Worm (Caenorhabditis elegans) whole organism, L4 larva: ENCODE measurements around the gene C43C3.4.

Experiments used
- D1046.2 ChIP-seq: fragments of 200-800 bp; sonication (Bioruptor generic); IDR thresholded peaks from 2 replicates; pipeline ENCODE4 v1.3.6; 2022; ENCODE audit warnings: missing genetic modification characterization, missing compliant biosample characterization
- T20F7.1 ChIP-seq: fragments of 200-800 bp; sonication (Bioruptor generic); optimal IDR thresholded peaks from 2 replicates; lab custom pipeline; 2018; ENCODE audit warnings: mild to moderate bottlenecking, missing genetic modification characterization, missing compliant biosample characterization
- Y105C5A.15 ChIP-seq: fragments of 200-800 bp; sonication (Bioruptor generic); IDR thresholded peaks from 2 replicates; pipeline ENCODE4 v1.3.6; 2022; ENCODE audit warnings: missing genetic modification characterization, missing compliant biosample characterization
- Y75B8A.6 ChIP-seq: fragments of 200-800 bp; sonication (Bioruptor generic); IDR thresholded peaks from 2 replicates; pipeline ENCODE4 v1.3.6; 2022; ENCODE audit warnings: missing genetic modification reagents, missing genetic modification characterization, missing compliant biosample characterization
- ZK337.2 ChIP-seq: fragments of 200-800 bp; sonication (Bioruptor generic); IDR thresholded peaks from 2 replicates; pipeline ENCODE4 v1.3.6; 2022; ENCODE audit warnings: missing genetic modification reagents, missing genetic modification characterization, missing compliant biosample characterization
- aha-1 ChIP-seq: fragments of 150-350 bp; peaks from one replicate; lab custom pipeline; 2014; ENCODE audit warnings: missing biosample characterization, missing genetic modification characterization
- ama-1 ChIP-seq: fragments of 150-350 bp; optimal IDR thresholded peaks from 2 replicates; lab custom pipeline; 2014; ENCODE audit warnings: inconsistent platforms, mixed read lengths
- ceh-32 ChIP-seq: sonication (generic microtip); optimal IDR thresholded peaks from 2 replicates; lab custom pipeline; 2016; ENCODE audit warnings: mild to moderate bottlenecking, missing genetic modification characterization, missing compliant biosample characterization; ENCODE audit not compliant: poor library complexity
- ceh-62 ChIP-seq: sonication (generic microtip); optimal IDR thresholded peaks from 2 replicates; lab custom pipeline; 2017; ENCODE audit warnings: missing biosample characterization, missing genetic modification characterization
- ceh-82 ChIP-seq: sonication (generic microtip); optimal IDR thresholded peaks from 2 replicates; lab custom pipeline; 2017; ENCODE audit warnings: missing biosample characterization, missing genetic modification characterization
- ces-1 ChIP-seq: fragments of 150-350 bp; sonication (generic microtip); optimal IDR thresholded peaks from 4 replicates; lab custom pipeline; 2014; ENCODE audit warnings: missing biosample characterization, missing genetic modification reagents, missing genetic modification characterization
- cey-2 ChIP-seq: sonication (generic microtip); optimal IDR thresholded peaks from 3 replicates; lab custom pipeline; 2017; ENCODE audit warnings: missing genetic modification characterization, mild to moderate bottlenecking, missing compliant biosample characterization, antibody characterized with exemption, borderline replicate concordance; ENCODE audit not compliant: insufficient read depth
- ctbp-1 ChIP-seq: fragments of 200-800 bp; sonication (Bioruptor generic); IDR thresholded peaks from 2 replicates; pipeline ENCODE4 v1.3.6; 2022; ENCODE audit warnings: missing genetic modification reagents, missing genetic modification characterization, missing compliant biosample characterization
- daf-16 ChIP-seq, 3 experiments: sonication (generic microtip); optimal IDR thresholded peaks; 2 replicates each; lab custom pipeline; 2016 to 2017; ENCODE audit warnings: missing genetic modification characterization in 3 of 3, missing genetic modification reagents in 3 of 3, mild to moderate bottlenecking in 2 of 3, missing compliant biosample characterization in 2 of 3, missing biosample characterization in 1 of 3, moderate library complexity in 1 of 3
- daf-19 ChIP-seq: fragments of 200-800 bp; sonication (Bioruptor generic); conservative IDR thresholded peaks from 2 replicates; pipeline ENCODE4 v1.3.6; 2022; ENCODE audit warnings: missing genetic modification characterization, missing compliant biosample characterization
- dmd-6 ChIP-seq: fragments of 200-800 bp; sonication (Bioruptor generic); IDR thresholded peaks from 2 replicates; pipeline ENCODE4 v1.3.6; 2022; ENCODE audit warnings: missing genetic modification reagents, missing genetic modification characterization, missing compliant biosample characterization
- dmd-9 ChIP-seq: fragments of 200-800 bp; sonication (Bioruptor generic); IDR thresholded peaks from 2 replicates; pipeline ENCODE4 v1.3.6; 2022; ENCODE audit warnings: missing genetic modification reagents, missing genetic modification characterization, missing compliant biosample characterization
- dpl-1 ChIP-seq: fragments of 150-350 bp; optimal IDR thresholded peaks from 2 replicates; lab custom pipeline; 2014; ENCODE audit warnings: missing biosample characterization, missing genetic modification reagents, missing genetic modification characterization
- dve-1 ChIP-seq: sonication (generic microtip); optimal IDR thresholded peaks from 2 replicates; lab custom pipeline; 2017; ENCODE audit warnings: antibody characterized with exemption, mild to moderate bottlenecking, missing genetic modification characterization, missing compliant biosample characterization; ENCODE audit not compliant: insufficient read depth
- egl-27 ChIP-seq: sonication (generic microtip); optimal IDR thresholded peaks from 3 replicates; lab custom pipeline; 2017; ENCODE audit warnings: missing biosample characterization, missing genetic modification reagents, missing genetic modification characterization
- egl-43 ChIP-seq: fragments of 200-800 bp; sonication (Bioruptor generic); IDR thresholded peaks from 2 replicates; pipeline ENCODE4 v1.3.6; 2022; ENCODE audit warnings: missing genetic modification reagents, missing genetic modification characterization, missing compliant biosample characterization
- fkh-10 ChIP-seq: fragments of 150-350 bp; optimal IDR thresholded peaks from 2 replicates; lab custom pipeline; 2014; ENCODE audit warnings: missing biosample characterization, missing genetic modification reagents, missing genetic modification characterization
- gei-8 ChIP-seq: fragments of 200-800 bp; sonication (Bioruptor generic); optimal IDR thresholded peaks from 2 replicates; lab custom pipeline; 2018; ENCODE audit warnings: mild to moderate bottlenecking, missing genetic modification characterization, missing compliant biosample characterization
- hif-1 ChIP-seq, 2 experiments: sonication (generic microtip); optimal IDR thresholded peaks; 2 replicates each; lab custom pipeline; 2016 to 2017; ENCODE audit warnings: missing compliant biosample characterization in 2 of 2, missing genetic modification characterization in 2 of 2, missing genetic modification reagents in 2 of 2, missing genotype in 2 of 2, mild to moderate bottlenecking in 1 of 2
- hlh-11 ChIP-seq: fragments of 200-800 bp; sonication (Bioruptor generic); optimal IDR thresholded peaks from 2 replicates; lab custom pipeline; 2018; ENCODE audit warnings: mild to moderate bottlenecking, missing genetic modification characterization, missing compliant biosample characterization
- hlh-30 ChIP-seq: sonication (generic microtip); optimal IDR thresholded peaks from 2 replicates; lab custom pipeline; 2017; ENCODE audit warnings: antibody characterized with exemption, mild to moderate bottlenecking, missing genetic modification characterization, missing compliant biosample characterization; ENCODE audit not compliant: insufficient read depth
- hmg-1.1 ChIP-seq: fragments of 200-800 bp; sonication (Bioruptor generic); IDR thresholded peaks from 2 replicates; pipeline ENCODE4 v1.3.6; 2022; ENCODE audit warnings: missing genetic modification reagents, missing genetic modification characterization, missing compliant biosample characterization
- lim-7 ChIP-seq: fragments of 200-800 bp; sonication (Bioruptor generic); IDR thresholded peaks from 2 replicates; pipeline ENCODE4 v1.3.6; 2022; ENCODE audit warnings: missing genetic modification characterization, missing compliant biosample characterization
- lin-39 ChIP-seq: fragments of 150-350 bp; optimal IDR thresholded peaks from 2 replicates; lab custom pipeline; 2014; ENCODE audit warnings: missing biosample characterization, missing genetic modification reagents, missing genetic modification characterization
- lir-3 ChIP-seq: sonication (generic microtip); optimal IDR thresholded peaks from 2 replicates; lab custom pipeline; 2016; ENCODE audit warnings: mild to moderate bottlenecking, missing genetic modification characterization, missing compliant biosample characterization
- madf-5 ChIP-seq, 2 experiments: fragments of 200-800 bp; sonication (Bioruptor generic); IDR thresholded peaks; 2 replicates each; pipeline ENCODE4 v1.3.6; 2022; ENCODE audit warnings: missing compliant biosample characterization in 2 of 2, missing genetic modification characterization in 2 of 2
- mes-2 ChIP-seq: sonication (generic microtip); optimal IDR thresholded peaks from 2 replicates; lab custom pipeline; 2016; ENCODE audit warnings: missing genotype, mild to moderate bottlenecking, missing genetic modification characterization, missing compliant biosample characterization; ENCODE audit not compliant: poor library complexity, severe bottlenecking
- nhr-28 ChIP-seq: fragments of 150-350 bp; optimal IDR thresholded peaks from 2 replicates; lab custom pipeline; 2014; ENCODE audit warnings: missing biosample characterization, missing genetic modification characterization
- nhr-76 ChIP-seq: fragments of 150-350 bp; optimal IDR thresholded peaks from 2 replicates; lab custom pipeline; 2014; ENCODE audit warnings: missing biosample characterization, missing genetic modification characterization
- php-3 ChIP-seq: fragments of 200-800 bp; sonication (Bioruptor generic); IDR thresholded peaks from 2 replicates; pipeline ENCODE4 v1.3.6; 2022; ENCODE audit warnings: missing genetic modification reagents, missing genetic modification characterization, missing compliant biosample characterization
- pqm-1 ChIP-seq: sonication (generic microtip); optimal IDR thresholded peaks from 2 replicates; lab custom pipeline; 2017; ENCODE audit warnings: missing biosample characterization, missing genetic modification characterization
- rbr-2 ChIP-seq: sonication (generic microtip); optimal IDR thresholded peaks from 2 replicates; lab custom pipeline; 2016; ENCODE audit warnings: missing genotype, missing genetic modification characterization, missing compliant biosample characterization
- skn-1 ChIP-seq: fragments of 150-350 bp; optimal IDR thresholded peaks from 2 replicates; lab custom pipeline; 2014; ENCODE audit warnings: missing biosample characterization, missing genetic modification characterization
- snpc-4 ChIP-seq: fragments of 150-350 bp; optimal IDR thresholded peaks from 2 replicates; lab custom pipeline; 2014; ENCODE audit warnings: missing biosample characterization, missing genetic modification characterization
- spr-3 ChIP-seq: fragments of 200-800 bp; sonication (Bioruptor generic); optimal IDR thresholded peaks from 2 replicates; lab custom pipeline; 2018; ENCODE audit warnings: mild to moderate bottlenecking, missing genetic modification characterization, missing compliant biosample characterization
- tag-97 ChIP-seq: fragments of 200-800 bp; sonication (Bioruptor generic); IDR thresholded peaks from 2 replicates; pipeline ENCODE4 v1.3.6; 2022; ENCODE audit warnings: missing genetic modification characterization, missing compliant biosample characterization
- tra-1 ChIP-seq: fragments of 200-800 bp; sonication (Bioruptor generic); IDR thresholded peaks from 2 replicates; pipeline ENCODE4 v1.3.6; 2022; ENCODE audit warnings: missing genetic modification reagents, missing genetic modification characterization, missing compliant biosample characterization
- vab-7 ChIP-seq: fragments of 200-800 bp; sonication (Bioruptor generic); IDR thresholded peaks from 2 replicates; pipeline ENCODE4 v1.3.6; 2022; ENCODE audit warnings: missing genetic modification reagents, missing genetic modification characterization, missing compliant biosample characterization
- zip-11 ChIP-seq: fragments of 200-800 bp; sonication (Bioruptor generic); IDR thresholded peaks from 2 replicates; pipeline ENCODE4 v1.3.6; 2022; ENCODE audit warnings: missing genetic modification characterization, missing compliant biosample characterization
- zip-2 ChIP-seq: fragments of 150-350 bp; optimal IDR thresholded peaks from 2 replicates; lab custom pipeline; 2014; ENCODE audit warnings: missing biosample characterization, missing genetic modification characterization
- ztf-11 ChIP-seq: fragments of 150-350 bp; optimal IDR thresholded peaks from 2 replicates; lab custom pipeline; 2014; ENCODE audit warnings: missing biosample characterization, missing genetic modification characterization
- ztf-7 ChIP-seq: fragments of 150-350 bp; optimal IDR thresholded peaks from 2 replicates; lab custom pipeline; 2014; ENCODE audit warnings: missing biosample characterization, missing genetic modification characterization

The C43C3.4 gene

DNA sequence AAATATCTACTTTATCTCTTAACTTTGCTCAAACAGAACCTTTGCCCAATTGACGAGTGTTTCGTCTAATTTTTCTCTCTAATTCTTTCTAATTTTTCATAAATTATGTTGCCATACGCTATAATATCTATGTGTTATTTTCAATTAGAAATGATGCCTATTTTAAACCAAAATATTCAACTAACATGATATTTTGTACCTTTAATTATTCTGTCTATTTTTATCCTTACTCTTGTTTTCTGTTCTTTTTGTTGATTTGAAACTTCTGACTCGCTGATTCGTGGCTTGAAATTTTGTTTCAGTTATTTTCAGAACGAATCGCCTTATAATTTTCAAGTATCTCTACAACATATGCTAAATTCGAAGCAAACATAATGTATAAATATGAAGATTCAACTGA lies 34.8 kb upstream of the C43C3.4 start, which contains the start of gene F15G9.6:
Gene F15G9.6, plus strand, starts transcription at position 301 of the 400 bp plus-strand sequence.
- TF ChIP-seq lim-7 (GFP tag; lab: Robert Waterston, UW) (no peak), spr-3 (GFP tag; lab: Kevin White, UChicago) (no peak), ceh-82 (tag; lab: Kevin White, UChicago) (no peak), ceh-32 (tag; lab: Kevin White, UChicago) (no peak), dpl-1 (GFP tag; lab: Kevin White, UChicago) (no peak), aha-1 (no peak), nhr-28 (tag; lab: Kevin White, UChicago) (no peak), ama-1 (lab: Kevin White, UChicago) (no peak), daf-19 (GFP tag; lab: Robert Waterston, UW) (no peak), php-3 (no peak), egl-43 (no peak), dmd-6 (GFP tag; lab: Robert Waterston, UW) (no peak), lin-39 (tag; lab: Kevin White, UChicago) (no peak), Y75B8A.6 (GFP tag; lab: Robert Waterston, UW) (no peak)

DNA sequence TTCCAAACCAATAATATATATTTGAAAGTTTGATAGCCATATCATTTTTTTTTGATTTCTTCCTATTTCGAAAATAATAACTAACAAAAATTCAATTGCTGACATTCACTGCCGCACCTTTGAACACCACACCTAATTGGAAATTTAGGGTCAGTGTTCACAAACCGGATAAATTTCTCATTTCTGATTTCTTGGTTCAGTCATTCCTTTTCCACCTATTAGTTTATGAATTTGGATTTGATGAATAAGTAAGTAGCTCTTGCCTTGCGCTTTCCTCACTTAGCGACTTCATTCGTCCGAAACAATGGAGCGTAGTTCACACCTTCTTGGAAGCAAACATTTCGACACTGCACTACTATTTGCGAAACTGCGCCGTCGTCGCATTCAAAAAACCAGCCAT lies 31.4 kb upstream of the C43C3.4 start, which contains the start of gene F15G9.1:
Gene F15G9.1, plus strand, starts transcription at position 301 of the 400 bp plus-strand sequence.
- TF ChIP-seq hlh-11 (tag; lab: Kevin White, UChicago) (no peak), madf-5 (GFP tag; IDR thresholded peaks at IDR 0.05; lab: Robert Waterston, UW) (no peak), pqm-1 (tag; lab: Kevin White, UChicago) (no peak), skn-1 (tag; lab: Kevin White, UChicago) (no peak), egl-27 (tag; lab: Kevin White, UChicago) (no peak), mes-2 (tag; lab: Kevin White, UChicago) (no peak), lir-3 (tag; lab: Kevin White, UChicago) (no peak), rbr-2 (no peak), cey-2 (tag; lab: Kevin White, UChicago) (no peak), hif-1 (tag; optimal IDR thresholded peaks at IDR 0.05; lab: Kevin White, UChicago) (no peak), ces-1 (GFP tag; lab: Kevin White, UChicago) (no peak), snpc-4 (no peak), egl-43 (no peak), tra-1 (GFP tag; lab: Robert Waterston, UW) (no peak), ZK337.2 (GFP tag; lab: Robert Waterston, UW) (no peak)
- TF ChIP-seq, all 104 proteins: peak for 0

DNA sequence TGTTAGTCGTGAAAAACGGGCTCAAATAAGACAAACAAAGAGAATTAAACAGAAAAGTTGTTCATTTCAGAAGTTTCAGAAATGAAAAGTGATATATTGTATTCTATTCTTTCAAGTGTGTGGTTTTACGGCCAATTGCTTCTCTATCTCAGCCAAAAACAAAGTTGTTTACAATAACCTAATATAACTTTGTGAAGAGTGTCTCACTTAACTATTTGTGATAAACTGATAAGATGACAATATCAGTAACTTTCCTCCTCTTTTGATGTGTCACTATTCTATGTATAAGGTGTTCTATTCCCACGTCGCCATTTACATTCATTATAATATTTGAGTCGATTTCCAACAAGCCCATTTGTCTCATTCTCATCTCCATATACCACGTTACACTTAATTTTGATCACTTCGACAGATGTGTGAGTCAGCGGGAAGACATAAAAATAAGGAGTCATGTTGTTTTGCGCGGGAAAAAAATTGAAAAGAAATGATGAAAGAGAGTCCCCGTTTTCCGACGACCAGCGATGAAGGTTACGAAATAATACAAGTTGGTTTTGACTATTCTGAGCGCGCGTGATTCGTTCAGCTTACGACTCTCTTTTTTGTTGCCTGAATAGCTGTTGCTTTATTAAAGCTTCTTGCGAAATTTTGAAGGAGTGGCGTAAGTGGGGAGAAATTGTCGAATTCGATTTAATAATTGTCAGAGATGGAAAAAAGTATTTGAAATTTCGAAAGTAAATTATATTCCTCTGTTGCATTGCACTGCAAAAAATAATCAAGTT lies 30.7 kb upstream of the C43C3.4 start:
- no peak for TF ChIP-seq gei-8 (GFP tag; lab: Kevin White, UChicago)
- TF ChIP-seq vab-7 (GFP tag; lab: Robert Waterston, UW) = no peak
- peak; percentile 37 for TF ChIP-seq fkh-10 (GFP tag; lab: Kevin White, UChicago)
- no peak for TF ChIP-seq dmd-9
- peak; percentile 50 for TF ChIP-seq nhr-28 (tag; lab: Kevin White, UChicago)
- TF ChIP-seq D1046.2 (GFP tag; lab: Robert Waterston, UW) = no peak
- no peak for TF ChIP-seq ctbp-1 (GFP tag; lab: Robert Waterston, UW)
- no peak for TF ChIP-seq zip-2
- peak; percentile 40 for TF ChIP-seq ces-1 (GFP tag; lab: Kevin White, UChicago)
- no peak for TF ChIP-seq nhr-76 (tag; lab: Kevin White, UChicago)
- no peak for TF ChIP-seq T20F7.1 (GFP tag; lab: Kevin White, UChicago)
- TF ChIP-seq hlh-30 (tag; lab: Kevin White, UChicago) = peak; percentile 18
- TF ChIP-seq dve-1 (tag; lab: Kevin White, UChicago) = peak; percentile 2
- TF ChIP-seq ztf-11 (tag; lab: Kevin White, UChicago) = no peak
- no peak for TF ChIP-seq tag-97 (GFP tag; lab: Robert Waterston, UW)
- TF ChIP-seq daf-16 (GFP tag; optimal IDR thresholded peaks at IDR 0.05; lab: Kevin White, UChicago) = no peak
- TF ChIP-seq daf-16 (tag; optimal IDR thresholded peaks at IDR 0.05; lab: Kevin White, UChicago) = peak; percentile 96
- no peak for TF ChIP-seq Y105C5A.15
- no peak for TF ChIP-seq ceh-62 (tag; lab: Kevin White, UChicago)
- TF ChIP-seq ztf-7 (tag; lab: Kevin White, UChicago) = no peak
- no peak for TF ChIP-seq zip-11 (GFP tag; lab: Robert Waterston, UW)
- TF ChIP-seq daf-19 (GFP tag; lab: Robert Waterston, UW) = no peak
- TF ChIP-seq ceh-82 (tag; lab: Kevin White, UChicago) = no peak
- TF ChIP-seq hmg-1.1 = no peak
